Worm (Caenorhabditis elegans) whole organism, early embryonic: ENCODE results near the gene K08D9.4.

Experiments
- B0310.2 ChIP-seq: sonication (generic microtip); optimal IDR thresholded peaks from 2 replicates; lab custom pipeline; 2016; ENCODE audit warnings: mild to moderate bottlenecking, missing genetic modification characterization, missing compliant biosample characterization
- F13C5.2 ChIP-seq: sonication (generic microtip); optimal IDR thresholded peaks from 2 replicates; lab custom pipeline; 2017; ENCODE audit warnings: mild to moderate bottlenecking, missing genetic modification characterization, inconsistent platforms, missing compliant biosample characterization
- aly-1 ChIP-seq: sonication (generic microtip); optimal IDR thresholded peaks from 2 replicates; lab custom pipeline; 2016; ENCODE audit warnings: missing genetic modification characterization, missing compliant biosample characterization
- ama-1 ChIP-seq: fragments of 150-350 bp; optimal IDR thresholded peaks from 2 replicates; lab custom pipeline; 2014
- ceh-13 ChIP-seq: fragments of 200-800 bp; sonication (Bioruptor generic); optimal IDR thresholded peaks from 2 replicates; lab custom pipeline; 2018; ENCODE audit warnings: mild to moderate bottlenecking, missing genetic modification characterization, missing compliant biosample characterization
- ceh-36 ChIP-seq: sonication (generic microtip); optimal IDR thresholded peaks from 2 replicates; lab custom pipeline; 2016; ENCODE audit warnings: missing genetic modification characterization, inconsistent platforms, missing compliant biosample characterization
- ets-7 ChIP-seq: sonication (generic microtip); optimal IDR thresholded peaks from 2 replicates; lab custom pipeline; 2016; ENCODE audit warnings: missing genotype, missing genetic modification characterization, missing compliant biosample characterization
- flt-1 ChIP-seq: fragments of 200-800 bp; sonication (Bioruptor generic); IDR thresholded peaks from 2 replicates; pipeline ENCODE4 v1.3.6; 2022; ENCODE audit warnings: missing genetic modification characterization, missing compliant biosample characterization
- hmbx-1 ChIP-seq: sonication (generic microtip); optimal IDR thresholded peaks from 2 replicates; lab custom pipeline; 2016; ENCODE audit warnings: mild to moderate bottlenecking, missing genetic modification characterization, missing compliant biosample characterization
- hmg-4 ChIP-seq: fragments of 200-800 bp; sonication (Bioruptor generic); optimal IDR thresholded peaks from 2 replicates; lab custom pipeline; 2018; ENCODE audit warnings: mild to moderate bottlenecking, missing genetic modification characterization, missing compliant biosample characterization
- hnd-1 ChIP-seq: sonication (generic microtip); optimal IDR thresholded peaks from 2 replicates; lab custom pipeline; 2016; ENCODE audit warnings: missing genetic modification characterization, missing compliant biosample characterization
- pes-1 ChIP-seq: fragments of 200-800 bp; sonication (Bioruptor generic); IDR thresholded peaks from 2 replicates; pipeline ENCODE4 v1.3.6; 2022; ENCODE audit warnings: missing genetic modification reagents, missing genetic modification characterization, missing compliant biosample characterization
- scrt-1 ChIP-seq: fragments of 200-800 bp; sonication (Bioruptor generic); IDR thresholded peaks from 2 replicates; pipeline ENCODE4 v1.3.6; 2022; ENCODE audit warnings: missing genetic modification characterization, missing compliant biosample characterization
- sea-1 ChIP-seq: fragments of 200-800 bp; sonication (Bioruptor generic); conservative IDR thresholded peaks from 2 replicates; pipeline ENCODE4 v1.3.6; 2022; ENCODE audit warnings: missing genetic modification characterization, missing compliant biosample characterization
- tbx-11 ChIP-seq: fragments of 200-800 bp; sonication (Bioruptor generic); IDR thresholded peaks from 2 replicates; pipeline ENCODE4 v1.3.6; 2022; ENCODE audit warnings: missing genetic modification characterization, missing compliant biosample characterization
- tbx-37 ChIP-seq: fragments of 200-800 bp; sonication (Bioruptor generic); conservative IDR thresholded peaks from 2 replicates; pipeline ENCODE4 v1.3.6; 2022; ENCODE audit warnings: missing genetic modification reagents, missing genetic modification characterization, missing compliant biosample characterization
- tra-4 ChIP-seq: sonication (generic microtip); optimal IDR thresholded peaks from 2 replicates; lab custom pipeline; 2017; ENCODE audit warnings: missing genetic modification characterization, missing compliant biosample characterization

K08D9.4 gene

ce11 chrV:3230150-3230549, 29.9 kb upstream of the K08D9.4 start:
- TF ChIP-seq B0310.2 (no peak), ceh-36 (peak; percentile 62), tra-4 (tag; lab: Kevin White, UChicago) (no peak), flt-1 (GFP tag; lab: Robert Waterston, UW) (no peak), ets-7 (tag; lab: Kevin White, UChicago) (no peak), tbx-11 (GFP tag; lab: Robert Waterston, UW) (no peak)

- TF ChIP-seq tbx-37 = no peak
- no peak for TF ChIP-seq aly-1
These were observed 27.1 kb upstream of the K08D9.4 start, which contains the start of gene K08D9.2 for ce11 chrV:3227373-3227772. Gene K08D9.2 (plus strand): TSS chrV:3227673.

ce11 chrV:3218604-3219003, 18.4 kb upstream of the K08D9.4 start:
- TF ChIP-seq tbx-37 (no peak), hnd-1 (tag; lab: Kevin White, UChicago) (no peak), hmg-4 (GFP tag; lab: Kevin White, UChicago) (no peak), ceh-13 (GFP tag; lab: Kevin White, UChicago) (no peak), ama-1 (lab: Kevin White, UChicago) (no peak), tbx-11 (GFP tag; lab: Robert Waterston, UW) (no peak), flt-1 (GFP tag; lab: Robert Waterston, UW) (no peak), sea-1 (no peak), aly-1 (no peak), ets-7 (tag; lab: Kevin White, UChicago) (no peak), tra-4 (tag; lab: Kevin White, UChicago) (no peak), scrt-1 (GFP tag; lab: Robert Waterston, UW) (no peak), pes-1 (no peak), B0310.2 (no peak)

ce11 chrV:3210147-3210546, 9.9 kb upstream of the K08D9.4 start, which contains the start of gene apx-1:
Gene apx-1 (plus strand): TSS chrV:3210196.
- TF ChIP-seq aly-1 = no peak
- no peak for TF ChIP-seq B0310.2
- no peak for TF ChIP-seq ceh-13 (GFP tag; lab: Kevin White, UChicago)
- no peak for TF ChIP-seq tbx-11 (GFP tag; lab: Robert Waterston, UW)
- TF ChIP-seq sea-1 = no peak
- no peak for TF ChIP-seq pes-1
- TF ChIP-seq ama-1 (lab: Kevin White, UChicago) = no peak
- no peak for TF ChIP-seq ceh-36
- no peak for TF ChIP-seq hmg-4 (GFP tag; lab: Kevin White, UChicago)
- TF ChIP-seq tbx-37 = no peak
- no peak for TF ChIP-seq scrt-1 (GFP tag; lab: Robert Waterston, UW)
- no peak for TF ChIP-seq ets-7 (tag; lab: Kevin White, UChicago)
- TF ChIP-seq flt-1 (GFP tag; lab: Robert Waterston, UW) = no peak
- no peak for TF ChIP-seq tra-4 (tag; lab: Kevin White, UChicago)
- no peak for TF ChIP-seq hnd-1 (tag; lab: Kevin White, UChicago)
- TF ChIP-seq F13C5.2 (tag; lab: Kevin White, UChicago) = no peak
- TF ChIP-seq hmbx-1 (tag; lab: Kevin White, UChicago) = no peak

- no peak for TF ChIP-seq tbx-11 (GFP tag; lab: Robert Waterston, UW)
- TF ChIP-seq F13C5.2 (tag; lab: Kevin White, UChicago) = no peak
- no peak for TF ChIP-seq sea-1
- TF ChIP-seq B0310.2 = no peak
- TF ChIP-seq flt-1 (GFP tag; lab: Robert Waterston, UW) = no peak
- no peak for TF ChIP-seq ama-1 (lab: Kevin White, UChicago)
- no peak for TF ChIP-seq pes-1
- no peak for TF ChIP-seq hmg-4 (GFP tag; lab: Kevin White, UChicago)
- TF ChIP-seq scrt-1 (GFP tag; lab: Robert Waterston, UW) = no peak
- no peak for TF ChIP-seq ets-7 (tag; lab: Kevin White, UChicago)
- no peak for TF ChIP-seq hnd-1 (tag; lab: Kevin White, UChicago)
- TF ChIP-seq hmbx-1 (tag; lab: Kevin White, UChicago) = no peak
- no peak for TF ChIP-seq tbx-37
- no peak for TF ChIP-seq ceh-13 (GFP tag; lab: Kevin White, UChicago)
- TF ChIP-seq tra-4 (tag; lab: Kevin White, UChicago) = no peak
- TF ChIP-seq aly-1 = no peak
- TF ChIP-seq ceh-36 = no peak
These were observed 8.7 kb upstream of the K08D9.4 start for ce11 chrV:3208940-3209339.

ce11 chrV:3204433-3204832, 4.2 kb upstream of the K08D9.4 start:
- TF ChIP-seq tbx-37 (no peak), ceh-36 (no peak), ets-7 (tag; lab: Kevin White, UChicago) (no peak), F13C5.2 (tag; lab: Kevin White, UChicago) (no peak), ceh-13 (GFP tag; lab: Kevin White, UChicago) (no peak), pes-1 (no peak), scrt-1 (GFP tag; lab: Robert Waterston, UW) (no peak), tra-4 (tag; lab: Kevin White, UChicago) (no peak), aly-1 (no peak), B0310.2 (no peak), ama-1 (lab: Kevin White, UChicago) (no peak), hmbx-1 (tag; lab: Kevin White, UChicago) (no peak), flt-1 (GFP tag; lab: Robert Waterston, UW) (no peak), hnd-1 (tag; lab: Kevin White, UChicago) (no peak)

ce11 chrV:3196832-3197329, 3.3 kb downstream of the K08D9.4 start, which contains the start of the genes Y73C8B.1 and Y73C8B.5:
Gene Y73C8B.1 (minus strand): TSS chrV:3196882.
Gene Y73C8B.5 (plus strand): TSS chrV:3197268.
- no peak for TF ChIP-seq B0310.2
- TF ChIP-seq tbx-11 (GFP tag; lab: Robert Waterston, UW) = no peak
- TF ChIP-seq hmg-4 (GFP tag; lab: Kevin White, UChicago) = no peak
- no peak for TF ChIP-seq aly-1
- TF ChIP-seq sea-1 = no peak
- TF ChIP-seq tbx-37 = no peak
- no peak for TF ChIP-seq ama-1 (lab: Kevin White, UChicago)
- TF ChIP-seq ceh-13 (GFP tag; lab: Kevin White, UChicago) = no peak

- TF ChIP-seq B0310.2 (no peak), aly-1 (no peak), ama-1 (lab: Kevin White, UChicago) (no peak), tra-4 (tag; lab: Kevin White, UChicago) (no peak), sea-1 (no peak), tbx-11 (GFP tag; lab: Robert Waterston, UW) (no peak), pes-1 (no peak), ceh-36 (no peak), flt-1 (GFP tag; lab: Robert Waterston, UW) (no peak), hmbx-1 (tag; lab: Kevin White, UChicago) (no peak), ceh-13 (GFP tag; lab: Kevin White, UChicago) (no peak), hnd-1 (tag; lab: Kevin White, UChicago) (no peak), hmg-4 (GFP tag; lab: Kevin White, UChicago) (no peak), scrt-1 (GFP tag; lab: Robert Waterston, UW) (no peak), F13C5.2 (tag; lab: Kevin White, UChicago) (no peak), tbx-37 (no peak), ets-7 (tag; lab: Kevin White, UChicago) (no peak)
These were observed 4.4 kb downstream of the K08D9.4 start for ce11 chrV:3195814-3196213.
